Fruit fly (Drosophila melanogaster) whole organism, embryonic: ENCODE measurements around the gene pall.

Experiments used
- Aef1 ChIP-seq: fragments of 200-800 bp; sonication (Bioruptor generic); IDR thresholded peaks from 3 replicates; pipeline ENCODE4 v1.3.6; 2022; ENCODE audit warnings: missing biosample characterization, missing genetic modification characterization
- Awh ChIP-seq: fragments of 200-800 bp; sonication (Bioruptor generic); IDR thresholded peaks from 2 replicates; pipeline ENCODE4, ENCODE4 v1.3.6; 2022; ENCODE audit warnings: missing biosample characterization, missing genetic modification characterization
- B-H1 ChIP-seq: fragments of 200-800 bp; sonication (Bioruptor generic); IDR thresholded peaks from 3 replicates; pipeline ENCODE4 v1.3.6; 2022; ENCODE audit warnings: missing biosample characterization, missing genetic modification characterization
- B-H2 ChIP-seq: fragments of 200-800 bp; sonication (Bioruptor generic); optimal IDR thresholded peaks from 2 replicates; lab custom pipeline; 2018; ENCODE audit warnings: missing biosample characterization, mild to moderate bottlenecking, missing genetic modification characterization
- Bteb2 ChIP-seq: fragments of 200-800 bp; sonication (Bioruptor generic); optimal IDR thresholded peaks from 2 replicates; lab custom pipeline; 2016; ENCODE audit warnings: missing biosample characterization, missing genetic modification characterization
- CG10959 ChIP-seq: fragments of 200-800 bp; sonication (Bioruptor generic); IDR thresholded peaks from 2 replicates; pipeline ENCODE4 v1.3.6; 2022; ENCODE audit warnings: missing biosample characterization, missing genetic modification characterization
- CG12219 ChIP-seq: fragments of 200-800 bp; sonication (Bioruptor generic); optimal IDR thresholded peaks from 3 replicates; lab custom pipeline; 2018; ENCODE audit warnings: missing biosample characterization, mild to moderate bottlenecking, missing genetic modification characterization
- CG14050 ChIP-seq: fragments of 200-800 bp; sonication (Bioruptor generic); IDR thresholded peaks from 3 replicates; pipeline ENCODE4 v1.3.6; 2022; ENCODE audit warnings: missing biosample characterization, missing genetic modification characterization
- CG1529 ChIP-seq: fragments of 200-800 bp; sonication (Bioruptor generic); optimal IDR thresholded peaks from 3 replicates; lab custom pipeline; 2018; ENCODE audit warnings: missing biosample characterization, missing genetic modification characterization
- CG3065 ChIP-seq: fragments of 200-800 bp; sonication (Bioruptor generic); optimal IDR thresholded peaks from 2 replicates; lab custom pipeline; 2016; ENCODE audit warnings: missing biosample characterization, missing genetic modification characterization
- CG34376 ChIP-seq: fragments of 200-800 bp; sonication (Bioruptor generic); optimal IDR thresholded peaks from 2 replicates; lab custom pipeline; 2018; ENCODE audit warnings: missing biosample characterization, mild to moderate bottlenecking, missing genetic modification characterization
- CG4617 ChIP-seq: fragments of 200-800 bp; sonication (Bioruptor generic); optimal IDR thresholded peaks from 3 replicates; lab custom pipeline; 2016; ENCODE audit warnings: missing biosample characterization, missing genetic modification characterization, borderline replicate concordance
- CG4730 ChIP-seq: fragments of 200-800 bp; sonication (Bioruptor generic); IDR thresholded peaks from 2 replicates; pipeline ENCODE4 v1.3.6; 2022; ENCODE audit warnings: missing biosample characterization, missing genetic modification characterization
- CG4854 ChIP-seq: fragments of 200-800 bp; sonication (Bioruptor generic); optimal IDR thresholded peaks from 2 replicates; lab custom pipeline; 2016; ENCODE audit warnings: missing biosample characterization, missing genetic modification characterization, inconsistent platforms
- CG6654 ChIP-seq: fragments of 200-800 bp; sonication (Bioruptor generic); optimal IDR thresholded peaks from 2 replicates; lab custom pipeline; 2017; ENCODE audit warnings: missing biosample characterization, mild to moderate bottlenecking, missing genetic modification characterization
- CG6683 ChIP-seq: fragments of 200-800 bp; sonication (Bioruptor generic); optimal IDR thresholded peaks from 2 replicates; lab custom pipeline; 2017; ENCODE audit warnings: missing biosample characterization, mild to moderate bottlenecking, missing genetic modification characterization, missing genetic modification reagents
- CG6689 ChIP-seq: fragments of 200-800 bp; sonication (Bioruptor generic); IDR thresholded peaks from 2 replicates; pipeline ENCODE4 v1.3.6; 2022; ENCODE audit warnings: missing biosample characterization, missing genetic modification characterization
- CG7786 ChIP-seq: fragments of 200-800 bp; sonication (Bioruptor generic); optimal IDR thresholded peaks from 2 replicates; lab custom pipeline; 2016; ENCODE audit warnings: missing biosample characterization, missing genetic modification characterization
- CG8089 ChIP-seq: fragments of 200-800 bp; sonication (Bioruptor generic); optimal IDR thresholded peaks from 3 replicates; lab custom pipeline; 2016; ENCODE audit warnings: missing biosample characterization, missing genetic modification characterization
- CG8359 ChIP-seq: fragments of 200-800 bp; sonication (Bioruptor generic); optimal IDR thresholded peaks from 2 replicates; lab custom pipeline; 2017; ENCODE audit warnings: missing biosample characterization, mild to moderate bottlenecking, missing genetic modification characterization, borderline replicate concordance
- CG8924 ChIP-seq: fragments of 200-800 bp; optimal IDR thresholded peaks from 3 replicates; lab custom pipeline; 2019; ENCODE audit warnings: missing biosample characterization, mild to moderate bottlenecking, missing genetic modification characterization, moderate library complexity
- D19B ChIP-seq: fragments of 200-800 bp; sonication (Bioruptor generic); optimal IDR thresholded peaks from 2 replicates; lab custom pipeline; 2017; ENCODE audit warnings: missing biosample characterization, mild to moderate bottlenecking, missing genetic modification characterization
- Fer1 ChIP-seq: fragments of 200-800 bp; sonication (Bioruptor generic); optimal IDR thresholded peaks from 2 replicates; lab custom pipeline; 2017; ENCODE audit warnings: missing biosample characterization, mild to moderate bottlenecking, missing genetic modification characterization
- HLH4C ChIP-seq: fragments of 200-800 bp; sonication (Bioruptor generic); IDR thresholded peaks from 3 replicates; pipeline ENCODE4 v1.3.6; 2022; ENCODE audit warnings: missing biosample characterization, missing genetic modification characterization; ENCODE audit not compliant: partially characterized antibody
- HmgD ChIP-seq: fragments of 200-800 bp; sonication (Bioruptor generic); optimal IDR thresholded peaks from 3 replicates; lab custom pipeline; 2016; ENCODE audit warnings: missing biosample characterization, missing genetic modification characterization
- Hmr ChIP-seq: fragments of 200-800 bp; sonication (Bioruptor generic); optimal IDR thresholded peaks from 3 replicates; lab custom pipeline; 2017; ENCODE audit warnings: mild to moderate bottlenecking, missing biosample characterization, missing genetic modification reagents, missing genetic modification characterization
- Lhr ChIP-seq: fragments of 200-800 bp; sonication (Bioruptor generic); optimal IDR thresholded peaks from 3 replicates; lab custom pipeline; 2017; ENCODE audit warnings: mild to moderate bottlenecking, missing biosample characterization, missing genetic modification reagents, missing genetic modification characterization
- NK7.1 ChIP-seq: fragments of 200-800 bp; sonication (Bioruptor generic); optimal IDR thresholded peaks from 3 replicates; lab custom pipeline; 2016; ENCODE audit warnings: missing biosample characterization, missing genetic modification characterization
- NfI ChIP-seq: fragments of 200-800 bp; sonication (Bioruptor generic); optimal IDR thresholded peaks from 3 replicates; lab custom pipeline; 2018; ENCODE audit warnings: missing biosample characterization, mild to moderate bottlenecking, missing genetic modification characterization, moderate library complexity
- PHDP ChIP-seq: fragments of 200-800 bp; sonication (Bioruptor generic); optimal IDR thresholded peaks from 3 replicates; lab custom pipeline; 2018; ENCODE audit warnings: missing biosample characterization, mild to moderate bottlenecking, missing genetic modification characterization, moderate library complexity
- Pdp1 ChIP-seq, 2 experiments: fragments of 200-800 bp; sonication (Bioruptor generic); optimal IDR thresholded peaks; 3 replicates each; lab custom pipeline; 2016; ENCODE audit warnings: missing biosample characterization in 2 of 2, missing genetic modification characterization in 2 of 2, mild to moderate bottlenecking in 1 of 2, moderate library complexity in 1 of 2
- Ssrp ChIP-seq: fragments of 200-800 bp; sonication (Bioruptor generic); optimal IDR thresholded peaks from 2 replicates; lab custom pipeline; 2018; ENCODE audit warnings: missing biosample characterization, mild to moderate bottlenecking, missing genetic modification characterization, moderate library complexity
- Trl ChIP-seq, 3 experiments: fragments of >200 bp in 2 of 3; fragments of 200-800 bp in 1 of 3; sonication (Bioruptor generic) in 1 of 3; optimal IDR thresholded peaks; 2 replicates in 1 of 3; 3 replicates in 2 of 3; lab custom pipeline; 2016 to 2017; ENCODE audit warnings: missing biosample characterization in 1 of 3, missing genetic modification characterization in 1 of 3
- Usf ChIP-seq: fragments of 200-800 bp; sonication (Bioruptor generic); optimal IDR thresholded peaks from 2 replicates; lab custom pipeline; 2017; ENCODE audit warnings: missing genotype, missing biosample characterization, missing genetic modification characterization
- ab ChIP-seq: fragments of 200-800 bp; sonication (Bioruptor generic); optimal IDR thresholded peaks from 2 replicates; lab custom pipeline; 2016; ENCODE audit warnings: missing biosample characterization, missing genetic modification characterization
- chinmo ChIP-seq: fragments of 200-800 bp; sonication (Bioruptor generic); IDR thresholded peaks from 4 replicates; pipeline ENCODE4 v1.3.6; 2022; ENCODE audit warnings: missing biosample characterization, missing genetic modification characterization; ENCODE audit not compliant: partially characterized antibody
- corto ChIP-seq: fragments of 200-800 bp; sonication (Bioruptor generic); optimal IDR thresholded peaks from 2 replicates; lab custom pipeline; 2016; ENCODE audit warnings: missing biosample characterization, mild to moderate bottlenecking, missing genetic modification characterization, moderate library complexity
- dmrt11E ChIP-seq: fragments of 200-800 bp; sonication (Bioruptor generic); optimal IDR thresholded peaks from 3 replicates; lab custom pipeline; 2018; ENCODE audit warnings: missing biosample characterization, mild to moderate bottlenecking, missing genetic modification characterization, moderate library complexity
- ems ChIP-seq: fragments of 200-800 bp; sonication (Bioruptor generic); optimal IDR thresholded peaks from 3 replicates; lab custom pipeline; 2016; ENCODE audit warnings: missing biosample characterization, missing genetic modification characterization
- hb ChIP-seq: fragments of 200-800 bp; sonication (Bioruptor generic); IDR thresholded peaks from 3 replicates; pipeline ENCODE4 v1.3.6; 2022; ENCODE audit warnings: missing biosample characterization, missing genetic modification characterization; ENCODE audit not compliant: partially characterized antibody
- kay ChIP-seq: fragments of 200-800 bp; sonication (Bioruptor generic); optimal IDR thresholded peaks from 2 replicates; lab custom pipeline; 2016; ENCODE audit warnings: missing biosample characterization, missing genetic modification characterization
- mam ChIP-seq: fragments of 200-800 bp; sonication (Bioruptor generic); optimal IDR thresholded peaks from 3 replicates; lab custom pipeline; 2016; ENCODE audit warnings: missing biosample characterization, missing genetic modification characterization
- nerfin-2 ChIP-seq: fragments of 200-800 bp; sonication (Bioruptor generic); IDR thresholded peaks from 2 replicates; pipeline ENCODE4 v1.3.6; 2022; ENCODE audit warnings: missing biosample characterization, missing genetic modification characterization; ENCODE audit not compliant: partially characterized antibody
- onecut ChIP-seq: fragments of 200-800 bp; sonication (Bioruptor generic); IDR thresholded peaks from 2 replicates; pipeline ENCODE4 v1.3.6; 2022; ENCODE audit warnings: missing biosample characterization, missing genetic modification characterization
- pum ChIP-seq: fragments of 200-800 bp; sonication (Bioruptor generic); optimal IDR thresholded peaks from 2 replicates; lab custom pipeline; 2016; ENCODE audit warnings: missing biosample characterization, missing genetic modification characterization
- rib ChIP-seq: fragments of 200-800 bp; sonication (Bioruptor generic); IDR thresholded peaks from 2 replicates; pipeline ENCODE4 v1.3.6; 2022; ENCODE audit warnings: missing biosample characterization, missing genetic modification characterization
- sisA ChIP-seq: fragments of 200-800 bp; sonication (Bioruptor generic); IDR thresholded peaks from 2 replicates; pipeline ENCODE4 v1.3.6; 2022; ENCODE audit warnings: missing biosample characterization, missing genetic modification characterization
- sna ChIP-seq: fragments of 200-800 bp; sonication (Bioruptor generic); IDR thresholded peaks from 2 replicates; pipeline ENCODE4 v1.3.6; 2022; ENCODE audit warnings: missing biosample characterization, missing genetic modification characterization; ENCODE audit not compliant: partially characterized antibody
- wor ChIP-seq: fragments of 200-800 bp; sonication (Bioruptor generic); IDR thresholded peaks from 2 replicates; pipeline ENCODE4 v1.3.6; 2022; ENCODE audit warnings: missing biosample characterization, missing genetic modification characterization

pall gene

DNA sequence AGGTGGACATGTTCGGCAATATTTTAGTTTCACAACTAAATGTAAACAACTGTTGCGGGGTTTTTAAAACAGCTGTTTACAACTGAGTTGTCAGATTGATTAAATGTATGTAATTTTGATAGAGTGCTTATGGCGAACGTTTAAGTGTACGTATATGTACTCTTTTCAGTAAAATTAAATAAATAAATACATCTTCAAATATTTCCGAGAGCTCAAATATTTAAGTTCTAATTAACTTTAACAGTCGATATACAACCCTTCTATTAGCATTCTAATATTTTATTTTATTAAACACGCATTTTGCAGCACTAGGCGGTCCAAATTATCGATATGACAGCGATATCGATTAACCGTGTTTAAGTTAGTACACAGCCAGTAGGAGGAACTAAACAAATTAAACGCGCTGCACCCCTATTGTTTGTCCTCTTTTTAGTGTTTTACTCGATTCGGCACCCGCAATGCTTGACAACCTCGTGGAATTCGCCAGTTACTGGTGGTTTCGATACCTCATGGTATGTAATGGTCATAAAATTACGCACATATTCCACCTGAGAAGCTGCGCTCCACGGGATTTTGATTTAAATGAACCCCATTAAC lies 36.0 kb downstream of the pall start, which contains the start of the genes CG3448 and ghi (continued):
- peak; percentile 37 for TF ChIP-seq CG6683
- no peak for TF ChIP-seq CG12219 (GFP tag; lab: Kevin White, UChicago)
- peak; percentile 35 for TF ChIP-seq NfI
- TF ChIP-seq NK7.1 (GFP tag; lab: Kevin White, UChicago) = no peak
- TF ChIP-seq Awh (GFP tag; lab: Robert Waterston, UW) = peak; percentile 72
- peak; percentile 11 for TF ChIP-seq dmrt11E (tag; lab: Kevin White, UChicago)
- peak; percentile 13; the same call in 1 of the 3 replicates for TF ChIP-seq B-H1
- TF ChIP-seq Trl (optimal IDR thresholded peaks at IDR 0.05; lab: Kevin White, UChicago) = no peak
- TF ChIP-seq Trl (GFP tag; optimal IDR thresholded peaks at IDR 0.05; lab: Kevin White, UChicago) = peak; percentile 69
- TF ChIP-seq Usf (GFP tag; lab: Kevin White, UChicago) = no peak
- TF ChIP-seq CG6689 (GFP tag; lab: Robert Waterston, UW) = peak; percentile 74
- peak; percentile 82 for TF ChIP-seq Fer1 (GFP tag; lab: Kevin White, UChicago)
- peak; percentile 43; the same call in 1 of the 3 replicates for TF ChIP-seq hb (GFP tag; lab: Robert Waterston, UW)
- TF ChIP-seq wor (GFP tag; lab: Robert Waterston, UW) = no peak
- peak; percentile 58 for TF ChIP-seq Aef1
- TF ChIP-seq CG34376 (GFP tag; lab: Kevin White, UChicago) = peak; percentile 61
- TF ChIP-seq rib (GFP tag; lab: Robert Waterston, UW) = no peak
- TF ChIP-seq onecut (GFP tag; lab: Robert Waterston, UW) = peak; percentile 54
- TF ChIP-seq Lhr = peak; percentile 13
- TF ChIP-seq HmgD = no peak
- 0 out of 2 replicates have a peak, but pooled peaks have one; percentile 41 for TF ChIP-seq CG4730 (GFP tag; lab: Robert Waterston, UW)
- TF ChIP-seq CG14050 (GFP tag; lab: Robert Waterston, UW) = no peak
- peak; percentile 80; the same call in 3 of the 4 replicates for TF ChIP-seq chinmo
- peak; percentile 50 for TF ChIP-seq CG4617
- TF ChIP-seq nerfin-2 (GFP tag; lab: Robert Waterston, UW) = peak; percentile 79
- no peak for TF ChIP-seq CG10959 (GFP tag; lab: Robert Waterston, UW)
- TF ChIP-seq ab (GFP tag; lab: Kevin White, UChicago) = no peak
- no peak for TF ChIP-seq CG8359 (GFP tag; lab: Kevin White, UChicago)
- TF ChIP-seq Hmr (GFP tag; lab: Kevin White, UChicago) = peak; percentile 70
- peak; percentile 59 for TF ChIP-seq mam (GFP tag; lab: Kevin White, UChicago)
- TF ChIP-seq CG3065 = no peak
- TF ChIP-seq sna (GFP tag; lab: Robert Waterston, UW) = peak; percentile 90
- peak; percentile 57 for TF ChIP-seq kay (GFP tag; lab: Kevin White, UChicago)
- peak; percentile 56 for TF ChIP-seq corto (GFP tag; lab: Kevin White, UChicago)
- TF ChIP-seq CG8924 (tag; lab: Kevin White, UChicago) = peak; percentile 51
- TF ChIP-seq pum (GFP tag; lab: Kevin White, UChicago) = peak; percentile 11
- TF ChIP-seq CG6654 (GFP tag; lab: Kevin White, UChicago) = no peak
- TF ChIP-seq B-H2 (GFP tag; lab: Kevin White, UChicago) = peak; percentile 45
- peak; percentile 52 for TF ChIP-seq ems (GFP tag; lab: Kevin White, UChicago)
- no peak for TF ChIP-seq Ssrp (tag; lab: Kevin White, UChicago)
- TF ChIP-seq CG7786 (GFP tag; lab: Kevin White, UChicago) = no peak
- TF ChIP-seq Bteb2 = no peak
- no peak for TF ChIP-seq CG1529
- TF ChIP-seq HLH4C (GFP tag; lab: Robert Waterston, UW) = peak; percentile 84
- peak; percentile 54 for TF ChIP-seq PHDP (tag; lab: Kevin White, UChicago)
- peak; percentile 0 for TF ChIP-seq CG4854 (GFP tag; lab: Kevin White, UChicago)
- TF ChIP-seq D19B = no peak
- no peak for TF ChIP-seq CG8089 (GFP tag; lab: Kevin White, UChicago)
- TF ChIP-seq sisA (GFP tag; lab: Robert Waterston, UW) = peak; percentile 58
- TF ChIP-seq Pdp1 (GFP tag; optimal IDR thresholded peaks at IDR 0.05; lab: Kevin White, UChicago) = peak; percentile 51 to 67
